Fruit fly (Drosophila melanogaster): ENCODE results near the gene CG32333.

DNA sequence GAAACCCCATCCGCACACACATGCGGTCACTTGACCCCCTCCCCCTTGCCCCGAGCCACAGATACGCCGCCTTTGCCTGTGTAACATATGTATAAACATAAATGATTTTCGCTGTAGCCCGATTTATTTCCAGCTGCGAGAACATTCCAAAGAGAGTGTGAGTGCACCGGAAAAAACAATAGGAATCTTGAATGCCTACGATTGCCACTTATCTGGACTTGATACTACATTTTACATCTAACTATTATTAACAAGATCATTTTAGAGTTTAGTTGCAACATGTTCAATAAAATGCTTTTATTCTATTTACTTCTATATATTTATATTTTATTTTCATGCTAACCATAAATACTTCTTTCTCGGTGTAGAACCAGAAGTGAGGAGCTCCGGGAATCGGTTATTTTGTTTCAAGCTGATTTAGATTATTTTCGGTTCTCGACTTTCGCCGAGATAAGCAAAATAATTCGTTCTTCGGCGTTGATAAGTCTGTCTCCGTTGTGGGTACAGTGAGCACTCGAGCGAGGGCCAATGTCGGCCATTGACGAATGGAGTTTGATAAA, 24.4 kb downstream of the CG32333 start:
- TF ChIP-seq CG15336 (GFP tag; IDR thresholded peaks at IDR 0.05) (peak; percentile 70), CG4318 (GFP tag; optimal IDR thresholded peaks at IDR 0.05) (no peak), CG6163 (GFP tag; IDR thresholded peaks at IDR 0.05) (peak; percentile 40; the same call in 1 of the 3 replicates), Hr39 (GFP tag; optimal IDR thresholded peaks at IDR 0.05) (peak; percentile 52), Eip78C (GFP tag) (peak; percentile 88), ss (GFP tag; optimal IDR thresholded peaks at IDR 0.05) (peak in 1 of 2 experiments; percentile 46), Sox14 (GFP tag; optimal IDR thresholded peaks at IDR 0.05) (peak; percentile 60), fkh (GFP tag; optimal IDR thresholded peaks at IDR 0.05) (no peak), Hr38 (GFP tag; optimal IDR thresholded peaks at IDR 0.05) (no peak), CG16779 (tag; optimal IDR thresholded peaks at IDR 0.05) (no peak), CG31627 (GFP tag; optimal IDR thresholded peaks at IDR 0.05) (peak; percentile 58), Lpt (GFP tag; optimal IDR thresholded peaks at IDR 0.05) (peak; percentile 29), Sox15 (GFP tag; optimal IDR thresholded peaks at IDR 0.05) (peak; percentile 47)
